Fruit fly (Drosophila melanogaster): ENCODE results near the gene CG7203.
A peak's percentile ranks its signal among the peaks of the same experiment; 100 is the strongest.

CG7203 gene

DNA sequence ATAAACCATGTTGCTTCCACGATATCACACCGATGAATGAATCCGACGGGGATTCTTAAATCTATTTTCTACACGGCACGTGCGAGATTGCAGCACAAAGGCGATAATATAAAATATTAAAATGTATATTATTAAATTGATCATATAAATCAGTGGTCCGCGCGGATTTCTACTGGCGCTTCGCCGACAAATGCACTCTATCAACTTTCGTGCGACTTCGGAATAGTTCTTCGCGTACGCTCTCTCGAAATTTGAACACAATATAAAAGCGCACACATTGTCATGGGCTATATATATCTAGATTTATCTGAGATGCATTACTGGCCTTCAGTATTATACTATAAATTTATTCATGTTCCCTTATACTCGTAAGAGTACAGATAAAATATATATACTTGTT is 36.4 kb downstream of the CG7203 start, which contains the start of gene CG33296:
Gene CG33296 (minus strand): TSS at position 101 of the 400 bp plus-strand sequence.
- TF ChIP-seq Pif1B (GFP tag; optimal IDR thresholded peaks at IDR 0.05) (no peak), CG13204 (GFP tag; optimal IDR thresholded peaks at IDR 0.05) (no peak), CG17806 (tag; optimal IDR thresholded peaks at IDR 0.05) (no peak), Ets98B (GFP tag; IDR thresholded peaks at IDR 0.05) (no peak), gl (tag; optimal IDR thresholded peaks at IDR 0.05) (no peak), Pif1A (GFP tag; optimal IDR thresholded peaks at IDR 0.05) (no peak), CG10348 (GFP tag; IDR thresholded peaks at IDR 0.05) (no peak)

DNA sequence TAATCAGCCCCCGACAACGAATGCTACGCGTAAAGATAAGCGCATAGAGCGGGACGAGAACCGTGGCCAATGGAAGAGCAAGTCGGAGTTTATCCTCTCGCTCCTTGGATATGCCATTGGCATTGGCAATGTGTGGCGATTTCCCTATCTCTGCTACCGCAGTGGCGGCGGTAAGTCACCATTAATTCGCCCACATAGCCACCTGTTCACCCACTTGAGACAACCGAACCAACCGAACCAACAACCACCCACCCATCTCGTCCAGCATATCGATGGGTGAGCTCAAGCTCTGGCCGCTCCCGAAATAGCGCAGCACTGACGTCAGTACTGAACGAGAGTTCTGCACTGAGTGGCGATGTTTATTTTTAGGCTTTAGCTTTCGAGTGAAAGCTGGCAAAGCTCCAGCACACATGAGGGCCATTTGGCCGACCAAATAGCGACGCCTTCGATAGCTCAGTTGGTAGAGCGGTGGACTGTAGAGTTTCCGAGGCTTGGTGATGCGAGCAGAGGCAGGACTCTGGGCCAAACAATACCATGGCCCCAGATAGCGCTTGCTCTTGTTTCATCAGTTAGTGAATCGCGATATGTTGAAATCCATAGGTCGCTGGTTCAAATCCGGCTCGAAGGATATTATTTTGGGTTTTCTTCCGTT is 41.8 kb downstream of the CG7203 start:
- no peak for TF ChIP-seq CG17806 (tag; optimal IDR thresholded peaks at IDR 0.05)
- no peak for TF ChIP-seq CG32121 (GFP tag; IDR thresholded peaks at IDR 0.05)
- TF ChIP-seq CG4496 (GFP tag; IDR thresholded peaks at IDR 0.05) = 0 out of 3 replicates have a peak, but pooled peaks have one; percentile 18
- no peak for TF ChIP-seq CG12605 (GFP tag; IDR thresholded peaks at IDR 0.05)
- TF ChIP-seq Pif1A (GFP tag; optimal IDR thresholded peaks at IDR 0.05) = no peak

DNA sequence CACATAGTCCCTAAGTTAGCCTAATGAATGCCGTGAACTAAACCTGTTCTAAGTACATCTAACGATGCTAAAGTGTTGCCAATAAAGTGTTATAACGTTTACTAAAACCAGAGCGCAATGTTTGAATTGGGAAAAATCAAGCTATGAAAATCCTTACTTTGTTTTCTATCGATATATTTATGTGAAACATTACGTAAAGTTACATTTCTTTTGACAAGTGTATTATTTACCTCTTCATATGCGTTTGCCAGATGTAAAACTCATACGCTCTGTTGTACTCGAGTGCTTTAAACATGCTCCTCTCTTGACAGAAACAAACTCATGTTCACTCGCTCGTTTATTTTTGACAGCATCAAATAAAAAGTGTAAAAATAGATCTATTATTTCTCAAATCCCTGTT is 42.4 kb downstream of the CG7203 start, which contains the start of gene Ntl:
Gene Ntl (plus strand): TSS at position 301 of the 400 bp plus-strand sequence.
- TF ChIP-seq CG32121 (GFP tag; IDR thresholded peaks at IDR 0.05) = no peak
- TF ChIP-seq CG14655 (GFP tag; optimal IDR thresholded peaks at IDR 0.05) = no peak
- no peak for TF ChIP-seq CG15710 (tag; optimal IDR thresholded peaks at IDR 0.05)
- TF ChIP-seq CG13204 (GFP tag; optimal IDR thresholded peaks at IDR 0.05) = no peak

DNA sequence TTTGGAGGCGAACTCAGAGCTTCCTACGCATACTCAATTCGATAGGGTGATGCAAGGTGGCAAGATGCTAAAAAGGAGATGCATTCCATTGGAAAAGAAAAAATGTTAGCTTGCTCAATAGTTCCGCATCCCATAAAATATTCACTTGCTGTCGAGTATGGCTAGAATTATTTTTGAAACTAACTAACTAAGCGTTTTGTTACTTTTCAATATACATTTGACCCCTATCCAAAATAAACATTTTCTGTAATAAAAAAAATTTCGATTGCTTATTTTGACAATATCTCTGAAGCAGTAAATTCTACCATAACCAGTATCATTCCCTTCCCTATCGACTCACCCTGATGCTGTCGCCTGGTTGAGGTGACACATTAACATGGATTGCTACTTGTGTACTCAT is 49.5 kb downstream of the CG7203 start:
- no peak for TF ChIP-seq D1 (tag; optimal IDR thresholded peaks at IDR 0.05)
- peak; percentile 38 for TF ChIP-seq CG9948 (tag; optimal IDR thresholded peaks at IDR 0.05)
- TF ChIP-seq CG14655 (GFP tag; optimal IDR thresholded peaks at IDR 0.05) = peak; percentile 51
- TF ChIP-seq Pif1A (GFP tag; optimal IDR thresholded peaks at IDR 0.05) = peak; percentile 79
- TF ChIP-seq Ets98B (GFP tag; IDR thresholded peaks at IDR 0.05) = 0 out of 2 replicates have a peak, but pooled peaks have one; percentile 22
- 0 out of 3 replicates have a peak, but pooled peaks have one; percentile 40 for TF ChIP-seq fd96Ca (GFP tag; IDR thresholded peaks at IDR 0.05)
- peak; percentile 73 for TF ChIP-seq CG17806 (tag; optimal IDR thresholded peaks at IDR 0.05)
- no peak for TF ChIP-seq EcR (GFP tag; optimal IDR thresholded peaks at IDR 0.05)
- TF ChIP-seq Pif1B (GFP tag; optimal IDR thresholded peaks at IDR 0.05) = peak; percentile 73
- TF ChIP-seq CG10348 (GFP tag; IDR thresholded peaks at IDR 0.05) = no peak
- peak; percentile 60 for TF ChIP-seq CG34367 (tag; optimal IDR thresholded peaks at IDR 0.05)
- TF ChIP-seq CG12605 (GFP tag; IDR thresholded peaks at IDR 0.05) = peak; percentile 20; the same call in 1 of the 2 replicates
- peak; percentile 20 for TF ChIP-seq gl (tag; optimal IDR thresholded peaks at IDR 0.05)
- TF ChIP-seq CG4496 (GFP tag; IDR thresholded peaks at IDR 0.05) = peak; percentile 55; the same call in 2 of the 3 replicates
- TF ChIP-seq CG15710 (tag; optimal IDR thresholded peaks at IDR 0.05) = peak; percentile 88
- no peak for TF ChIP-seq rn (GFP tag; IDR thresholded peaks at IDR 0.05)
- TF ChIP-seq CG8159 (tag; optimal IDR thresholded peaks at IDR 0.05) = peak; percentile 87
- no peak for TF ChIP-seq CG32121 (GFP tag; IDR thresholded peaks at IDR 0.05)
- TF ChIP-seq CG8301 (tag; optimal IDR thresholded peaks at IDR 0.05) = peak; percentile 57
- peak; percentile 75 for TF ChIP-seq Snoo (tag; optimal IDR thresholded peaks at IDR 0.05)
- TF ChIP-seq CG13204 (GFP tag; optimal IDR thresholded peaks at IDR 0.05) = peak; percentile 21

DNA sequence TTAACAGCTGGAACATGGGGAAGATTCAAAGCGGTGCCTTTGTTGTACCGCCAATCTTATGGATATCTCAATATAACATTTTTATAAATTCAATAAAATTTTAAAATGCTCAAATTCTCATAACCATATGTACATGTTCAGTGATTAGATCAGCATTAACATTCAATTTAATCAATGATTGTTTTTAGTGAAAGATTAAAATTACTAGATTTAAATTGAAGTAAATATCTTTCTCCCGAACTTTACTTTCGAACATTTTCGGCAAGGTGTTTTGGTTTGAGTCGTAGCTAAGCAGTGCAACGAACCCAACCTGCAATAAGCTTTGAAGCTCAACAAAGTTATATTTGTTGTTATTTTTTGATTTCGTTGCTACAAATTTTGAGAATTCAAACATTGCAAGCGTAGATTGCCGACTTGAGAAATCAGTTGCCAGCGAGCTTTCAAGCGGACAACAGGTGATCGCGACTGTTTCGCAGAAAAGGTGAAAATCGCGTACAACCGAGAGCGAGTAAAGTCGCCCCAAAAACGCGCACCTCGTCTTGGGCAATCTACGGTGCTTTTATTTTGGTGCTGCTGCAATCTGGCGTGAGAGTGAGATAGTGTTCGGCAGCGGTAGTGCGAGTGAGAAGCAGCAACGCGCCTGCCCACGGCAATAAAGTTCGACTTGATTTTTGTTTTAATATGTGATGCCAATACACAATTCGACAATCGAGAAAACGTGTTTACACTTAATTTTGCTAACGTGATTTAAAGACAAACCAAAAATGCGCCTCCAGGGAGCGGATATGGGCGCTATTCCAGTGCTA is 50.4 kb downstream of the CG7203 start, which contains the start of gene Tep3:
Gene Tep3 (plus strand): TSS at position 423 of the 806 bp plus-strand sequence.
- TF ChIP-seq CG8159 (tag; optimal IDR thresholded peaks at IDR 0.05) (peak; percentile 64), CG34367 (tag; optimal IDR thresholded peaks at IDR 0.05) (peak; percentile 27), CG17806 (tag; optimal IDR thresholded peaks at IDR 0.05) (peak; percentile 51), Ets98B (GFP tag; IDR thresholded peaks at IDR 0.05) (0 out of 2 replicates have a peak, but pooled peaks have one; percentile 29), CG32121 (GFP tag; IDR thresholded peaks at IDR 0.05) (peak; percentile 16; the same call in 1 of the 2 replicates), Snoo (tag; optimal IDR thresholded peaks at IDR 0.05) (no peak), gl (tag; optimal IDR thresholded peaks at IDR 0.05) (no peak), CG9948 (tag; optimal IDR thresholded peaks at IDR 0.05) (no peak), fd96Ca (GFP tag; IDR thresholded peaks at IDR 0.05) (no peak), CG12605 (GFP tag; IDR thresholded peaks at IDR 0.05) (no peak), Pif1A (GFP tag; optimal IDR thresholded peaks at IDR 0.05) (no peak), Pif1B (GFP tag; optimal IDR thresholded peaks at IDR 0.05) (peak; percentile 61), EcR (GFP tag; optimal IDR thresholded peaks at IDR 0.05) (no peak), rn (GFP tag; IDR thresholded peaks at IDR 0.05) (peak; percentile 39; the same call in 1 of the 2 replicates), D1 (tag; optimal IDR thresholded peaks at IDR 0.05) (peak; percentile 79), CG14655 (GFP tag; optimal IDR thresholded peaks at IDR 0.05) (peak; percentile 58), CG8301 (tag; optimal IDR thresholded peaks at IDR 0.05) (peak; percentile 48), CG15710 (tag; optimal IDR thresholded peaks at IDR 0.05) (peak; percentile 28), CG10348 (GFP tag; IDR thresholded peaks at IDR 0.05) (no peak), CG4496 (GFP tag; IDR thresholded peaks at IDR 0.05) (no peak; the same call in 2 of the 3 replicates), CG13204 (GFP tag; optimal IDR thresholded peaks at IDR 0.05) (no peak)

All from whole organism, pupa.